Fruit fly (Drosophila melanogaster) whole organism, embryonic: Measurements from ENCODE around the gene CG31675.

Source experiments
- CG11695 ChIP-seq: fragments of 200-800 bp; sonication (Bioruptor generic); IDR thresholded peaks from 3 replicates; pipeline ENCODE4 v1.3.6; 2022; ENCODE audit warnings: missing biosample characterization, missing genetic modification characterization
- CG15073 ChIP-seq: fragments of 200-800 bp; sonication (Bioruptor generic); optimal IDR thresholded peaks from 2 replicates; lab custom pipeline; 2016; ENCODE audit warnings: missing biosample characterization, missing genetic modification characterization
- CG18599 ChIP-seq: fragments of 200-800 bp; sonication (Bioruptor generic); optimal IDR thresholded peaks from 3 replicates; lab custom pipeline; 2017; ENCODE audit warnings: missing biosample characterization, missing genetic modification characterization, mild to moderate bottlenecking, moderate library complexity, missing genetic modification reagents
- CG33557 ChIP-seq: fragments of 200-800 bp; sonication (Bioruptor generic); optimal IDR thresholded peaks from 2 replicates; lab custom pipeline; 2019; ENCODE audit warnings: missing biosample characterization, mild to moderate bottlenecking, missing genetic modification characterization, moderate library complexity
- CG4854 ChIP-seq: fragments of 200-800 bp; sonication (Bioruptor generic); optimal IDR thresholded peaks from 2 replicates; lab custom pipeline; 2016; ENCODE audit warnings: missing biosample characterization, missing genetic modification characterization, inconsistent platforms
- CG7963 ChIP-seq: fragments of 200-800 bp; sonication (Bioruptor generic); IDR thresholded peaks from 3 replicates; pipeline ENCODE4 v1.3.6; 2022; ENCODE audit warnings: missing biosample characterization, missing genetic modification characterization; ENCODE audit not compliant: partially characterized antibody
- Mrtf ChIP-seq: fragments of 200-800 bp; sonication (Bioruptor generic); IDR thresholded peaks from 3 replicates; pipeline ENCODE4 v1.3.6; 2022; ENCODE audit warnings: missing biosample characterization, missing genetic modification characterization
- Rx ChIP-seq: fragments of 200-800 bp; sonication (Bioruptor generic); IDR thresholded peaks from 2 replicates; pipeline ENCODE4 v1.3.6; 2022; ENCODE audit warnings: missing biosample characterization, missing genetic modification characterization
- Sox102F ChIP-seq: fragments of 200-800 bp; sonication (Bioruptor generic); optimal IDR thresholded peaks from 2 replicates; lab custom pipeline; 2018; ENCODE audit warnings: missing biosample characterization, mild to moderate bottlenecking, missing genetic modification characterization, moderate library complexity
- ci ChIP-seq: fragments of 200-800 bp; sonication (Bioruptor generic); IDR thresholded peaks from 3 replicates; pipeline ENCODE4 v1.3.6; 2022; ENCODE audit warnings: missing biosample characterization, missing genetic modification characterization
- fd102C ChIP-seq: fragments of 200-800 bp; sonication (Bioruptor generic); optimal IDR thresholded peaks from 2 replicates; lab custom pipeline; 2018; ENCODE audit warnings: missing biosample characterization, mild to moderate bottlenecking, missing genetic modification characterization, moderate library complexity
- lbe ChIP-seq: fragments of 200-800 bp; sonication (Bioruptor generic); optimal IDR thresholded peaks from 2 replicates; lab custom pipeline; 2016; ENCODE audit warnings: missing biosample characterization, mild to moderate bottlenecking, missing genetic modification characterization
- rib ChIP-seq: fragments of 200-800 bp; sonication (Bioruptor generic); IDR thresholded peaks from 2 replicates; pipeline ENCODE4 v1.3.6; 2022; ENCODE audit warnings: missing biosample characterization, missing genetic modification characterization

- TF ChIP-seq CG18599 (GFP tag; lab: Kevin White, UChicago) (no peak), ci (no peak), CG7963 (GFP tag; lab: Robert Waterston, UW) (no peak), CG33557 (GFP tag; lab: Kevin White, UChicago) (no peak), CG15073 (no peak), Rx (GFP tag; lab: Robert Waterston, UW) (no peak), CG4854 (GFP tag; lab: Kevin White, UChicago) (no peak), Sox102F (GFP tag; lab: Kevin White, UChicago) (no peak), rib (GFP tag; lab: Robert Waterston, UW) (no peak), fd102C (no peak), Mrtf (GFP tag; lab: Robert Waterston, UW) (no peak), lbe (GFP tag; lab: Kevin White, UChicago) (no peak), CG11695 (GFP tag; lab: Robert Waterston, UW) (no peak)
Observed at dm6 chr2L:20868921-20869320, 1.4 kb downstream of the CG31675 start.
